Worm (Caenorhabditis elegans) whole organism, mixed stage, embryonic: ENCODE data around the gene T09F3.2.

Source experiments
- M03D4.4 ChIP-seq: sonication (generic microtip); optimal IDR thresholded peaks from 2 replicates; lab custom pipeline; 2017; ENCODE audit warnings: mild to moderate bottlenecking, missing genetic modification characterization, missing compliant biosample characterization
- bed-3 ChIP-seq: fragments of 200-800 bp; sonication (Bioruptor generic); optimal IDR thresholded peaks from 3 replicates; lab custom pipeline; 2018; ENCODE audit warnings: mild to moderate bottlenecking, missing genetic modification characterization, moderate library complexity, missing compliant biosample characterization
- blmp-1 ChIP-seq: fragments of 150-350 bp; optimal IDR thresholded peaks from 2 replicates; lab custom pipeline; 2014; ENCODE audit warnings: missing biosample characterization, missing genetic modification characterization
- ceh-39 ChIP-seq: fragments of 150-350 bp; optimal IDR thresholded peaks from 2 replicates; lab custom pipeline; 2014; ENCODE audit warnings: missing biosample characterization, missing genetic modification characterization
- ceh-43 ChIP-seq: fragments of 200-800 bp; sonication (Bioruptor generic); optimal IDR thresholded peaks from 2 replicates; lab custom pipeline; 2018; ENCODE audit warnings: mild to moderate bottlenecking, missing genetic modification characterization, moderate library complexity, missing compliant biosample characterization
- ceh-83 ChIP-seq: fragments of 200-800 bp; sonication (Bioruptor generic); optimal IDR thresholded peaks from 2 replicates; lab custom pipeline; 2018; ENCODE audit warnings: mild to moderate bottlenecking, missing genetic modification characterization, missing compliant biosample characterization
- ces-1 ChIP-seq: fragments of 150-350 bp; optimal IDR thresholded peaks from 2 replicates; lab custom pipeline; 2014; ENCODE audit warnings: missing biosample characterization, missing genetic modification reagents, missing genetic modification characterization
- cnd-1 ChIP-seq: fragments of 200-800 bp; sonication (Bioruptor generic); optimal IDR thresholded peaks from 2 replicates; lab custom pipeline; 2018; ENCODE audit warnings: mild to moderate bottlenecking, missing genetic modification characterization, missing compliant biosample characterization
- drap-1 ChIP-seq: fragments of 200-800 bp; sonication (Bioruptor generic); optimal IDR thresholded peaks from 3 replicates; lab custom pipeline; 2018; ENCODE audit warnings: mild to moderate bottlenecking, missing genetic modification characterization, missing compliant biosample characterization
- elt-1 ChIP-seq: sonication (generic microtip); optimal IDR thresholded peaks from 2 replicates; lab custom pipeline; 2017; ENCODE audit warnings: missing genetic modification characterization, mild to moderate bottlenecking, missing compliant biosample characterization, antibody characterized with exemption, moderate library complexity, borderline replicate concordance; ENCODE audit not compliant: insufficient read depth
- elt-3 ChIP-seq: fragments of 150-350 bp; optimal IDR thresholded peaks from 2 replicates; lab custom pipeline; 2014; ENCODE audit warnings: missing biosample characterization, missing genetic modification characterization
- ham-2 ChIP-seq: fragments of 200-800 bp; sonication (Bioruptor generic); optimal IDR thresholded peaks from 2 replicates; lab custom pipeline; 2018; ENCODE audit warnings: mild to moderate bottlenecking, missing genetic modification characterization, missing compliant biosample characterization
- hlh-1 ChIP-seq: fragments of 150-350 bp; optimal IDR thresholded peaks from 2 replicates; lab custom pipeline; 2014; ENCODE audit warnings: missing biosample characterization, missing genetic modification reagents, missing genetic modification characterization
- lin-13 ChIP-seq: fragments of 150-350 bp; optimal IDR thresholded peaks from 2 replicates; lab custom pipeline; 2014; ENCODE audit warnings: missing biosample characterization, missing genetic modification characterization
- lin-32 ChIP-seq: fragments of 200-800 bp; sonication (Bioruptor generic); optimal IDR thresholded peaks from 2 replicates; lab custom pipeline; 2018; ENCODE audit warnings: mild to moderate bottlenecking, missing genetic modification characterization, missing compliant biosample characterization
- lsy-2 ChIP-seq: fragments of 150-350 bp; optimal IDR thresholded peaks from 2 replicates; lab custom pipeline; 2014; ENCODE audit warnings: missing biosample characterization, missing genetic modification characterization
- mab-5 ChIP-seq: fragments of 150-350 bp; optimal IDR thresholded peaks from 2 replicates; lab custom pipeline; 2014; ENCODE audit warnings: missing biosample characterization, missing genetic modification characterization
- mep-1 ChIP-seq: fragments of 150-350 bp; optimal IDR thresholded peaks from 2 replicates; lab custom pipeline; 2017; ENCODE audit warnings: missing biosample characterization, missing genetic modification reagents, missing genetic modification characterization, inconsistent platforms
- mls-2 ChIP-seq: sonication (generic microtip); optimal IDR thresholded peaks from 2 replicates; lab custom pipeline; 2016; ENCODE audit warnings: mild to moderate bottlenecking, missing genetic modification characterization, moderate library complexity, missing compliant biosample characterization
- nhr-2 ChIP-seq: fragments of 150-350 bp; optimal IDR thresholded peaks from 2 replicates; lab custom pipeline; 2014; ENCODE audit warnings: missing biosample characterization, missing genetic modification characterization
- nhr-237 ChIP-seq: fragments of 150-350 bp; optimal IDR thresholded peaks from 2 replicates; lab custom pipeline; 2014; ENCODE audit warnings: missing biosample characterization, missing genetic modification characterization
- nhr-28 ChIP-seq: fragments of 150-350 bp; optimal IDR thresholded peaks from 2 replicates; lab custom pipeline; 2014; ENCODE audit warnings: missing biosample characterization, missing genetic modification characterization
- nhr-76 ChIP-seq: sonication (generic microtip); optimal IDR thresholded peaks from 2 replicates; lab custom pipeline; 2017; ENCODE audit warnings: missing biosample characterization, missing genetic modification characterization
- pha-4 ChIP-seq: fragments of 150-350 bp; optimal IDR thresholded peaks from 2 replicates; lab custom pipeline; 2018; ENCODE audit warnings: missing biosample characterization, missing genetic modification reagents, missing genetic modification characterization
- sem-2 ChIP-seq: fragments of 200-800 bp; sonication (Bioruptor generic); optimal IDR thresholded peaks from 2 replicates; lab custom pipeline; 2018; ENCODE audit warnings: mild to moderate bottlenecking, missing genetic modification characterization, missing compliant biosample characterization
- snpc-4 ChIP-seq: fragments of 150-350 bp; optimal IDR thresholded peaks from 2 replicates; lab custom pipeline; 2014; ENCODE audit warnings: missing biosample characterization, missing genetic modification characterization
- sptf-1 ChIP-seq: sonication (generic microtip); optimal IDR thresholded peaks from 2 replicates; lab custom pipeline; 2017; ENCODE audit warnings: mild to moderate bottlenecking, missing genetic modification characterization, moderate library complexity, missing compliant biosample characterization
- tbx-8 ChIP-seq: fragments of 200-800 bp; sonication (Bioruptor generic); optimal IDR thresholded peaks from 2 replicates; lab custom pipeline; 2018; ENCODE audit warnings: mild to moderate bottlenecking, missing genetic modification characterization, moderate library complexity, missing compliant biosample characterization
- unc-120 ChIP-seq: sonication (generic microtip); optimal IDR thresholded peaks from 2 replicates; lab custom pipeline; 2017; ENCODE audit warnings: missing genetic modification characterization, missing compliant biosample characterization; ENCODE audit not compliant: poor library complexity, severe bottlenecking
- unc-39 ChIP-seq: fragments of 150-350 bp; optimal IDR thresholded peaks from 2 replicates; lab custom pipeline; 2014; ENCODE audit warnings: missing biosample characterization, missing genetic modification characterization
- zip-8 ChIP-seq: fragments of 150-350 bp; optimal IDR thresholded peaks from 2 replicates; lab custom pipeline; 2014; ENCODE audit warnings: missing biosample characterization, missing genetic modification characterization
- ztf-11 ChIP-seq: fragments of 150-350 bp; optimal IDR thresholded peaks from 2 replicates; lab custom pipeline; 2014; ENCODE audit warnings: missing biosample characterization, missing genetic modification characterization

The T09F3.2 gene

ce11 chrII:10357468-10358007 lies 33.4 kb upstream of the T09F3.2 start, which contains the start of gene C07E3.3:
Gene C07E3.3, minus strand, starts transcription at chrII:10357518.
- TF ChIP-seq ham-2 (GFP tag; lab: Kevin White, UChicago) (no peak), cnd-1 (tag; lab: Kevin White, UChicago) (no peak), bed-3 (GFP tag; lab: Kevin White, UChicago) (no peak), snpc-4 (tag; lab: Kevin White, UChicago) (no peak), lin-32 (GFP tag; lab: Kevin White, UChicago) (no peak), nhr-76 (tag; lab: Kevin White, UChicago) (no peak), lin-13 (tag; lab: Kevin White, UChicago) (no peak), pha-4 (no peak), ceh-39 (tag; lab: Kevin White, UChicago) (no peak), ceh-83 (GFP tag; lab: Kevin White, UChicago) (no peak), nhr-2 (tag; lab: Kevin White, UChicago) (no peak), elt-3 (tag; lab: Kevin White, UChicago) (no peak), unc-39 (tag; lab: Kevin White, UChicago) (no peak)

ce11 chrII:10360487-10360886 lies 30.5 kb upstream of the T09F3.2 start, which contains the start of gene C07E3.4:
Gene C07E3.4, plus strand, starts transcription at chrII:10360787.
- TF ChIP-seq unc-120 (tag; lab: Kevin White, UChicago) (no peak), cnd-1 (tag; lab: Kevin White, UChicago) (no peak), ces-1 (GFP tag; lab: Kevin White, UChicago) (no peak)

- TF ChIP-seq sem-2 (GFP tag; lab: Kevin White, UChicago) (no peak), ceh-83 (GFP tag; lab: Kevin White, UChicago) (no peak), ham-2 (GFP tag; lab: Kevin White, UChicago) (no peak), lsy-2 (no peak), unc-39 (tag; lab: Kevin White, UChicago) (no peak), bed-3 (GFP tag; lab: Kevin White, UChicago) (no peak), elt-3 (tag; lab: Kevin White, UChicago) (no peak), sptf-1 (tag; lab: Kevin White, UChicago) (no peak), mls-2 (tag; lab: Kevin White, UChicago) (no peak), snpc-4 (tag; lab: Kevin White, UChicago) (no peak), M03D4.4 (tag; lab: Kevin White, UChicago) (no peak), tbx-8 (no peak), mep-1 (no peak), ztf-11 (tag; lab: Kevin White, UChicago) (no peak), nhr-76 (tag; lab: Kevin White, UChicago) (no peak), ceh-43 (GFP tag; lab: Kevin White, UChicago) (no peak), pha-4 (no peak)
- TF ChIP-seq, all 35 proteins: peak for 0
These were observed 23.8 kb upstream of the T09F3.2 start, which contains the start of gene ceh-57 for ce11 chrII:10367202-10367601. Gene ceh-57, minus strand, starts transcription at chrII:10367296.

- TF ChIP-seq hlh-1 (tag; lab: Kevin White, UChicago), result no peak
- TF ChIP-seq ceh-43 (GFP tag; lab: Kevin White, UChicago), result peak; percentile 53
- peak; percentile 98 for TF ChIP-seq ces-1 (GFP tag; lab: Kevin White, UChicago)
- TF ChIP-seq, all 35 proteins: peak for 2
These were observed 21.4 kb upstream of the T09F3.2 start, which contains the start of gene ceh-58 for ce11 chrII:10369547-10370028. Gene ceh-58, minus strand, starts transcription at chrII:10369597.

- TF ChIP-seq mab-5 (tag; lab: Kevin White, UChicago) (peak; percentile 18), bed-3 (GFP tag; lab: Kevin White, UChicago) (no peak), hlh-1 (tag; lab: Kevin White, UChicago) (peak; percentile 36), ces-1 (GFP tag; lab: Kevin White, UChicago) (peak; percentile 71), unc-120 (tag; lab: Kevin White, UChicago) (peak; percentile 14)
These were observed 20.1 kb upstream of the T09F3.2 start for ce11 chrII:10370826-10371225.

- TF ChIP-seq M03D4.4 (tag; lab: Kevin White, UChicago) (no peak), sem-2 (GFP tag; lab: Kevin White, UChicago) (no peak), ceh-43 (GFP tag; lab: Kevin White, UChicago) (no peak), hlh-1 (tag; lab: Kevin White, UChicago) (no peak), ceh-83 (GFP tag; lab: Kevin White, UChicago) (no peak), ham-2 (GFP tag; lab: Kevin White, UChicago) (no peak), cnd-1 (tag; lab: Kevin White, UChicago) (no peak), drap-1 (GFP tag; lab: Kevin White, UChicago) (no peak), zip-8 (tag; lab: Kevin White, UChicago) (no peak), nhr-28 (tag; lab: Kevin White, UChicago) (no peak), nhr-237 (tag; lab: Kevin White, UChicago) (no peak), blmp-1 (no peak), nhr-2 (tag; lab: Kevin White, UChicago) (no peak), ces-1 (GFP tag; lab: Kevin White, UChicago) (no peak), nhr-76 (tag; lab: Kevin White, UChicago) (no peak), mep-1 (no peak), bed-3 (GFP tag; lab: Kevin White, UChicago) (no peak), elt-1 (no peak), mab-5 (tag; lab: Kevin White, UChicago) (no peak), unc-39 (tag; lab: Kevin White, UChicago) (no peak)
These were observed 17.9 kb upstream of the T09F3.2 start for ce11 chrII:10373016-10373415.
